Worm (Caenorhabditis elegans) whole organism, L1 larva: ENCODE results near the gene pas-1.

Experiments used
- C04F5.9 ChIP-seq: sonication (generic microtip); optimal IDR thresholded peaks from 2 replicates; lab custom pipeline; 2016; ENCODE audit warnings: missing genetic modification characterization, missing compliant biosample characterization
- C16A3.4 ChIP-seq: fragments of 150-350 bp; optimal IDR thresholded peaks from 2 replicates; lab custom pipeline; 2014; ENCODE audit warnings: missing biosample characterization, missing genetic modification characterization
- C34B4.2 ChIP-seq: sonication (generic microtip); optimal IDR thresholded peaks from 2 replicates; lab custom pipeline; 2017; ENCODE audit warnings: mild to moderate bottlenecking, missing genetic modification characterization, missing compliant biosample characterization
- F16B12.6 ChIP-seq: fragments of 150-350 bp; optimal IDR thresholded peaks from 2 replicates; lab custom pipeline; 2014; ENCODE audit warnings: missing biosample characterization, missing genetic modification characterization
- aha-1 ChIP-seq: fragments of 150-350 bp; optimal IDR thresholded peaks from 2 replicates; lab custom pipeline; 2014; ENCODE audit warnings: missing biosample characterization, missing genetic modification characterization
- blmp-1 ChIP-seq: fragments of 150-350 bp; optimal IDR thresholded peaks from 2 replicates; lab custom pipeline; 2014; ENCODE audit warnings: missing biosample characterization, missing genetic modification characterization
- ceh-8 ChIP-seq: fragments of 200-800 bp; sonication (Bioruptor generic); optimal IDR thresholded peaks from 2 replicates; lab custom pipeline; 2018; ENCODE audit warnings: mild to moderate bottlenecking, missing genetic modification characterization, moderate library complexity, missing compliant biosample characterization
- ceh-88 ChIP-seq: fragments of 200-800 bp; sonication (Bioruptor generic); IDR thresholded peaks from 2 replicates; pipeline ENCODE4 v1.3.6; 2022; ENCODE audit warnings: missing genetic modification characterization, missing compliant biosample characterization
- ceh-90 ChIP-seq: sonication (generic microtip); optimal IDR thresholded peaks from 2 replicates; lab custom pipeline; 2016; ENCODE audit warnings: missing genetic modification characterization, missing compliant biosample characterization
- ces-1 ChIP-seq: fragments of 150-350 bp; optimal IDR thresholded peaks from 2 replicates; lab custom pipeline; 2014; ENCODE audit warnings: missing biosample characterization, missing genetic modification reagents, missing genetic modification characterization
- dpl-1 ChIP-seq, 3 experiments: fragments of 150-350 bp in 2 of 3; sonication (generic microtip) in 1 of 3; optimal IDR thresholded peaks; 2 replicates each; lab custom pipeline; 2014 to 2017; ENCODE audit warnings: missing biosample characterization in 3 of 3, missing genetic modification characterization in 3 of 3, missing genetic modification reagents in 3 of 3
- dsc-1 ChIP-seq: sonication (generic microtip); optimal IDR thresholded peaks from 2 replicates; lab custom pipeline; 2016; ENCODE audit warnings: mild to moderate bottlenecking, missing genetic modification characterization, missing compliant biosample characterization
- egl-13 ChIP-seq: sonication (generic microtip); optimal IDR thresholded peaks from 2 replicates; lab custom pipeline; 2016; ENCODE audit warnings: missing genotype, missing genetic modification reagents, missing genetic modification characterization, missing compliant biosample characterization
- egl-27 ChIP-seq, 2 experiments: fragments of 150-350 bp in 1 of 2; sonication (generic microtip); optimal IDR thresholded peaks; 3 replicates each; lab custom pipeline; 2017 to 2018; ENCODE audit warnings: missing biosample characterization in 2 of 2, missing genetic modification characterization in 2 of 2, missing genetic modification reagents in 2 of 2
- fkh-4 ChIP-seq: sonication (generic microtip); optimal IDR thresholded peaks from 2 replicates; lab custom pipeline; 2016; ENCODE audit warnings: missing compliant biosample characterization, missing genetic modification characterization, borderline replicate concordance
- fkh-8 ChIP-seq: sonication (generic microtip); optimal IDR thresholded peaks from 2 replicates; lab custom pipeline; 2016; ENCODE audit warnings: mild to moderate bottlenecking, missing genetic modification characterization, missing compliant biosample characterization
- fos-1 ChIP-seq: fragments of 150-350 bp; optimal IDR thresholded peaks from 2 replicates; lab custom pipeline; 2014; ENCODE audit warnings: missing biosample characterization, missing genetic modification characterization
- hlh-4 ChIP-seq: sonication (generic microtip); optimal IDR thresholded peaks from 2 replicates; lab custom pipeline; 2016; ENCODE audit warnings: mild to moderate bottlenecking, missing genetic modification characterization, missing compliant biosample characterization
- hpl-2 ChIP-seq: fragments of 150-350 bp; optimal IDR thresholded peaks from 2 replicates; lab custom pipeline; 2014; ENCODE audit warnings: missing biosample characterization, missing genetic modification reagents, missing genetic modification characterization
- jun-1 ChIP-seq: fragments of 150-350 bp; optimal IDR thresholded peaks from 2 replicates; lab custom pipeline; 2014; ENCODE audit warnings: missing biosample characterization, missing genetic modification reagents, missing genetic modification characterization
- lin-14 ChIP-seq: fragments of 200-800 bp; sonication (Bioruptor generic); optimal IDR thresholded peaks from 2 replicates; lab custom pipeline; 2018; ENCODE audit warnings: mild to moderate bottlenecking, missing genetic modification characterization, moderate library complexity, missing compliant biosample characterization
- lsy-2 ChIP-seq, 2 experiments: fragments of 150-350 bp; optimal IDR thresholded peaks; 2 replicates each; lab custom pipeline; 2014; ENCODE audit warnings: missing biosample characterization in 2 of 2, missing genetic modification characterization in 2 of 2
- mab-9 ChIP-seq: fragments of 200-800 bp; sonication (Bioruptor generic); IDR thresholded peaks from 2 replicates; pipeline ENCODE4 v1.3.6; 2022; ENCODE audit warnings: missing genetic modification reagents, missing genetic modification characterization, missing compliant biosample characterization
- mdl-1 ChIP-seq, 2 experiments: fragments of 150-350 bp; optimal IDR thresholded peaks; 2 replicates each; lab custom pipeline; 2014 to 2017; ENCODE audit warnings: missing biosample characterization in 2 of 2, missing genetic modification characterization in 2 of 2, inconsistent platforms in 1 of 2
- nhr-11 ChIP-seq: fragments of 150-350 bp; optimal IDR thresholded peaks from 2 replicates; lab custom pipeline; 2014; ENCODE audit warnings: missing biosample characterization, missing genetic modification characterization
- nhr-28 ChIP-seq: fragments of 150-350 bp; optimal IDR thresholded peaks from 2 replicates; lab custom pipeline; 2014; ENCODE audit warnings: missing biosample characterization, missing genetic modification characterization
- nhr-47 ChIP-seq: sonication (generic microtip); optimal IDR thresholded peaks from 2 replicates; lab custom pipeline; 2016; ENCODE audit warnings: mild to moderate bottlenecking, missing genetic modification characterization, moderate library complexity, missing compliant biosample characterization
- nhr-71 ChIP-seq: sonication (generic microtip); optimal IDR thresholded peaks from 2 replicates; lab custom pipeline; 2016; ENCODE audit warnings: mild to moderate bottlenecking, missing genetic modification characterization, moderate library complexity, missing compliant biosample characterization
- nhr-77 ChIP-seq: fragments of 150-350 bp; optimal IDR thresholded peaks from 2 replicates; lab custom pipeline; 2014; ENCODE audit warnings: missing biosample characterization, missing genetic modification characterization
- nhr-85 ChIP-seq: sonication (generic microtip); peaks from one replicate; lab custom pipeline; 2016; ENCODE audit warnings: missing genetic modification characterization, inconsistent platforms, missing compliant biosample characterization
- pax-3 ChIP-seq: fragments of 200-800 bp; sonication (Bioruptor generic); optimal IDR thresholded peaks from 2 replicates; lab custom pipeline; 2018; ENCODE audit warnings: mild to moderate bottlenecking, missing genetic modification characterization, moderate library complexity, missing compliant biosample characterization
- skn-1 ChIP-seq: fragments of 150-350 bp; optimal IDR thresholded peaks from 2 replicates; lab custom pipeline; 2014; ENCODE audit warnings: missing biosample characterization, missing genetic modification characterization
- snpc-4 ChIP-seq: fragments of 150-350 bp; optimal IDR thresholded peaks from 2 replicates; lab custom pipeline; 2014; ENCODE audit warnings: missing biosample characterization, missing genetic modification characterization
- snu-23 ChIP-seq: sonication (generic microtip); optimal IDR thresholded peaks from 2 replicates; lab custom pipeline; 2016; ENCODE audit warnings: missing genetic modification characterization, missing compliant biosample characterization
- tlp-1 ChIP-seq: fragments of 150-350 bp; optimal IDR thresholded peaks from 2 replicates; lab custom pipeline; 2014; ENCODE audit warnings: missing biosample characterization, missing genetic modification characterization
- unc-130 ChIP-seq: fragments of 150-350 bp; optimal IDR thresholded peaks from 2 replicates; lab custom pipeline; 2017; ENCODE audit warnings: missing biosample characterization, missing genetic modification characterization, inconsistent platforms
- unc-62 ChIP-seq: fragments of 150-350 bp; optimal IDR thresholded peaks from 2 replicates; lab custom pipeline; 2014; ENCODE audit warnings: missing biosample characterization, missing genetic modification reagents, missing genetic modification characterization
- unc-98 ChIP-seq: fragments of 200-800 bp; sonication (Bioruptor generic); IDR thresholded peaks from 2 replicates; pipeline ENCODE4 v1.3.6; 2022; ENCODE audit warnings: missing genetic modification characterization, missing compliant biosample characterization
- vab-15 ChIP-seq: sonication (generic microtip); optimal IDR thresholded peaks from 2 replicates; lab custom pipeline; 2017; ENCODE audit warnings: missing genotype, mild to moderate bottlenecking, missing genetic modification characterization, missing compliant biosample characterization
- xbp-1 ChIP-seq: sonication (generic microtip); optimal IDR thresholded peaks from 2 replicates; lab custom pipeline; 2016; ENCODE audit warnings: missing genetic modification characterization, missing compliant biosample characterization
- zip-4 ChIP-seq: fragments of 200-800 bp; sonication (Bioruptor generic); optimal IDR thresholded peaks from 2 replicates; lab custom pipeline; 2018; ENCODE audit warnings: mild to moderate bottlenecking, missing genetic modification characterization, moderate library complexity, missing compliant biosample characterization
- ztf-11 ChIP-seq, 2 experiments: sonication (generic microtip); optimal IDR thresholded peaks; 2 replicates each; lab custom pipeline; 2016 to 2017; ENCODE audit warnings: missing genetic modification characterization in 2 of 2, missing biosample characterization in 1 of 2, missing compliant biosample characterization in 1 of 2
- ztf-4 ChIP-seq: fragments of 150-350 bp; optimal IDR thresholded peaks from 2 replicates; lab custom pipeline; 2014; ENCODE audit warnings: missing biosample characterization, missing genetic modification characterization

pas-1 gene

ce11 chrV:14391830-14392229 is 30.6 kb downstream of the pas-1 start, which contains the start of gene C15H11.10:
Gene C15H11.10, plus strand, starts transcription at chrV:14392130.
- TF ChIP-seq fos-1 (tag; lab: Kevin White, UChicago) (no peak), snu-23 (GFP tag; lab: Kevin White, UChicago) (no peak), C16A3.4 (tag; lab: Kevin White, UChicago) (no peak), nhr-28 (tag; lab: Kevin White, UChicago) (no peak), skn-1 (tag; lab: Kevin White, UChicago) (no peak), xbp-1 (no peak), ceh-90 (tag; lab: Kevin White, UChicago) (no peak), egl-27 (tag; optimal IDR thresholded peaks at IDR 0.05; lab: Kevin White, UChicago) (no peak), nhr-71 (tag; lab: Kevin White, UChicago) (no peak), lin-14 (GFP tag; lab: Kevin White, UChicago) (no peak), nhr-77 (tag; lab: Kevin White, UChicago) (no peak), lsy-2 (tag; optimal IDR thresholded peaks at IDR 0.05; lab: Kevin White, UChicago) (no peak), unc-98 (GFP tag; lab: Robert Waterston, UW) (no peak)
- TF ChIP-seq, all 84 proteins: peak for 0

DNA sequence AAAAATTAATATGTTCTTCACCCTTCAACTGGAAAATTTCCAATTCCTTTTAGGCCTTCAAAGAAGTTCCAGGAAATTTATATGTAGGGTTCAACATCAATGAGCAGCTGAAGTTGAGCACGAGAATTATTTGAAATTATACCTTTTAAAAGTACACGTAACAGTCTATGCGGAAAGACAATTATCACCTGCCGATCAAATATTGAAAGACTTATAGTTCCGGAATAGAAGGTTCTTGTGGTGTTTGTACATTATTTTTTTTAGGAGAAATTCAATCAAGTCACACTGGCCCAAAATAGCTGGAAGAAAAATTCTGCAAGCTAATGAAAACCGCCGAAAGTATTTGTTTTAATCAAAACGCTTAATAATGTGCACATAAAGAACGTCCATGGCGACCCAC is 42.2 kb downstream of the pas-1 start:
- TF ChIP-seq blmp-1 (tag; lab: Kevin White, UChicago) (no peak), nhr-71 (tag; lab: Kevin White, UChicago) (peak; percentile 10), hlh-4 (tag; lab: Kevin White, UChicago) (peak; percentile 55), pax-3 (tag; lab: Kevin White, UChicago) (peak; percentile 4), fkh-8 (tag; lab: Kevin White, UChicago) (peak; percentile 8)

DNA sequence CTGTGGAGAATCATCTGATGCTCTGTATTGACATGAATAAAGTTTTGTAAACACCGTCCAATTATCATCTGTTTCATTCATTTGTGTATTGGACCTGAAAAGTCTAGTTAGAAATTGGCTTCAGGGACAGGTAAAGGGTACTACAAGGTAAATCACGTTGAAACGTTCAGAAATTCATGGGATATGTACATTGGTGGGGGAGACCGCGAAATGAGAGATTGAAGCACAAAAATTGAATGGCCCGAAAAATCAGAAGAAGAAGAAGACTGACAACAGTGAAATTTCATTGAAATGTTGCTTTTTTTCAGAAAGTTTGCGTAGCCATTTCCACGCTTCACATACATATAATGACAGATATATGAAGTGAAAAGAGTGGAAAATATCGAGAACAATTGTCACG is 43.4 kb downstream of the pas-1 start, which contains the start of gene npr-43:
npr-43 (minus strand) TSS at position 101 of the 400 bp plus-strand sequence.
- TF ChIP-seq mdl-1 (tag; optimal IDR thresholded peaks at IDR 0.05; lab: Kevin White, UChicago) (no peak), lsy-2 (tag; optimal IDR thresholded peaks at IDR 0.05; lab: Kevin White, UChicago) (no peak), unc-130 (tag; lab: Kevin White, UChicago) (no peak), aha-1 (tag; lab: Kevin White, UChicago) (no peak), lin-14 (GFP tag; lab: Kevin White, UChicago) (no peak), zip-4 (no peak), pax-3 (tag; lab: Kevin White, UChicago) (no peak), tlp-1 (tag; lab: Kevin White, UChicago) (no peak), fkh-4 (tag; lab: Kevin White, UChicago) (no peak), fos-1 (tag; lab: Kevin White, UChicago) (no peak), ceh-88 (GFP tag; lab: Robert Waterston, UW) (no peak), F16B12.6 (tag; lab: Kevin White, UChicago) (no peak), hpl-2 (GFP tag; lab: Kevin White, UChicago) (no peak), ceh-8 (GFP tag; lab: Kevin White, UChicago) (no peak), snpc-4 (tag; lab: Kevin White, UChicago) (no peak), nhr-77 (tag; lab: Kevin White, UChicago) (no peak), vab-15 (tag; lab: Kevin White, UChicago) (no peak)

ce11 chrV:14378052-14378451 is 44.4 kb downstream of the pas-1 start:
- TF ChIP-seq dsc-1 (peak; percentile 85), pax-3 (tag; lab: Kevin White, UChicago) (peak; percentile 13), fkh-4 (tag; lab: Kevin White, UChicago) (no peak), nhr-85 (no peak), lin-14 (GFP tag; lab: Kevin White, UChicago) (no peak), lsy-2 (tag; optimal IDR thresholded peaks at IDR 0.05; lab: Kevin White, UChicago) (no peak), ztf-4 (tag; lab: Kevin White, UChicago) (no peak), nhr-11 (no peak)
- TF ChIP-seq, all 84 proteins: peak for 2

DNA sequence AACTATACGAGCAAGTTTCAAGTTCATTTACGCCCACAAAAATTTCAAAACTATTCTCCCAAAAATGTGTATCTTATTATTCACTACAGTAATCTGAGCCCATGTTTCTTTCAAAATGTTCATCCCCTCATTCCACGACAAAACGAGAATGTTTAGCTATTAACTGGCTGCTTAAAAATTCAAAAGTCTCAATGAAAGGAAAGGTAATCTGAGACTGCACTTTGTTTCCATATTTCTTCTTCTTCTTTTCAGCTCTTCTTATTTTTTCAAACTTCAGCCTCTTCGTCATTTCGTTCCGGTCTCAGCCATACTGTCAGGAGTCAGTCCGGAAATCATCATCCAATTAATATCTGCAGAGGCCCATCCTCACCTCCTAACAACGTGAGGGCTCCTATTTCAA is 49.6 kb downstream of the pas-1 start, which contains the start of gene unc-39:
unc-39 (plus strand) TSS at position 301 of the 400 bp plus-strand sequence.
- TF ChIP-seq jun-1 (no peak), nhr-47 (tag; lab: Kevin White, UChicago) (no peak), xbp-1 (no peak), mab-9 (no peak), C34B4.2 (tag; lab: Kevin White, UChicago) (no peak), ces-1 (GFP tag; lab: Kevin White, UChicago) (no peak), fkh-8 (tag; lab: Kevin White, UChicago) (no peak), dsc-1 (no peak), mdl-1 (tag; optimal IDR thresholded peaks at IDR 0.05; lab: Kevin White, UChicago) (no peak), snpc-4 (tag; lab: Kevin White, UChicago) (no peak), dpl-1 (GFP tag; optimal IDR thresholded peaks at IDR 0.05; lab: Kevin White, UChicago) (no peak), egl-13 (tag; lab: Kevin White, UChicago) (no peak), hlh-4 (tag; lab: Kevin White, UChicago) (no peak), ztf-11 (tag; optimal IDR thresholded peaks at IDR 0.05; lab: Kevin White, UChicago) (no peak), unc-62 (GFP tag; lab: Kevin White, UChicago) (no peak), lin-14 (GFP tag; lab: Kevin White, UChicago) (no peak), C04F5.9 (no peak)
